Fruit fly (Drosophila melanogaster) whole organism: ENCODE results near the gene Takl1.

Experiments
- CG8478 ChIP-seq: fragments of >200 bp; optimal IDR thresholded peaks from 2 replicates; lab custom pipeline; 2018; ENCODE audit warnings: inconsistent platforms
- Dll ChIP-seq: fragments of >200 bp; optimal IDR thresholded peaks from 2 replicates; lab custom pipeline; 2017
- EcR ChIP-seq, 2 experiments: fragments of >200 bp; optimal IDR thresholded peaks; 2 replicates each; lab custom pipeline; 2017; ENCODE audit warnings: missing biosample characterization in 2 of 2, missing genetic modification characterization in 2 of 2, missing genetic modification reagents in 2 of 2
- pan ChIP-seq: fragments of >200 bp; optimal IDR thresholded peaks from 2 replicates; lab custom pipeline; 2017
- psq ChIP-seq: fragments of >200 bp; optimal IDR thresholded peaks from 2 replicates; lab custom pipeline; 2017
- usp ChIP-seq: fragments of >200 bp; optimal IDR thresholded peaks from 2 replicates; lab custom pipeline; 2017; ENCODE audit warnings: missing biosample characterization, missing genetic modification characterization, mixed read lengths

Takl1 gene

dm6 chr3R:20731331-20731730 is 41.1 kb downstream of the Takl1 start, which contains the start of gene CG31205:
Gene CG31205 (plus strand): TSS chr3R:20731631.
- TF ChIP-seq usp (no peak), pan (lab: Kevin White, UChicago) (no peak), EcR (GFP tag; optimal IDR thresholded peaks at IDR 0.05; lab: Kevin White, UChicago) (no peak), Dll (lab: Kevin White, UChicago) (no peak), psq (lab: Kevin White, UChicago) (no peak), CG8478 (no peak)

- TF ChIP-seq CG8478 (no peak), pan (lab: Kevin White, UChicago) (no peak), Dll (lab: Kevin White, UChicago) (no peak), psq (lab: Kevin White, UChicago) (no peak), usp (no peak), EcR (GFP tag; optimal IDR thresholded peaks at IDR 0.05; lab: Kevin White, UChicago) (no peak)
Observed at dm6 chr3R:20723491-20723890, 48.9 kb downstream of the Takl1 start.
